Worm (Caenorhabditis elegans) whole organism, L4 larva: Measurements from ENCODE around the gene lab-2.

ENCODE experiments used
- F37D6.2 ChIP-seq: sonication (generic microtip); optimal IDR thresholded peaks from 2 replicates; lab custom pipeline; 2016; ENCODE audit warnings: mild to moderate bottlenecking, missing genetic modification characterization, missing compliant biosample characterization
- Y75B8A.6 ChIP-seq: fragments of 200-800 bp; sonication (Bioruptor generic); IDR thresholded peaks from 2 replicates; pipeline ENCODE4 v1.3.6; 2022; ENCODE audit warnings: missing genetic modification reagents, missing genetic modification characterization, missing compliant biosample characterization
- aha-1 ChIP-seq: fragments of 150-350 bp; peaks from one replicate; lab custom pipeline; 2014; ENCODE audit warnings: missing biosample characterization, missing genetic modification characterization
- ceh-28 ChIP-seq: fragments of 150-350 bp; optimal IDR thresholded peaks from 2 replicates; lab custom pipeline; 2014; ENCODE audit warnings: missing biosample characterization, missing genetic modification reagents, missing genetic modification characterization
- ceh-62 ChIP-seq: sonication (generic microtip); optimal IDR thresholded peaks from 2 replicates; lab custom pipeline; 2017; ENCODE audit warnings: missing biosample characterization, missing genetic modification characterization
- cey-2 ChIP-seq: sonication (generic microtip); optimal IDR thresholded peaks from 3 replicates; lab custom pipeline; 2017; ENCODE audit warnings: missing genetic modification characterization, mild to moderate bottlenecking, missing compliant biosample characterization, antibody characterized with exemption, borderline replicate concordance; ENCODE audit not compliant: insufficient read depth
- ctbp-1 ChIP-seq: fragments of 200-800 bp; sonication (Bioruptor generic); IDR thresholded peaks from 2 replicates; pipeline ENCODE4 v1.3.6; 2022; ENCODE audit warnings: missing genetic modification reagents, missing genetic modification characterization, missing compliant biosample characterization
- daf-19 ChIP-seq: fragments of 200-800 bp; sonication (Bioruptor generic); conservative IDR thresholded peaks from 2 replicates; pipeline ENCODE4 v1.3.6; 2022; ENCODE audit warnings: missing genetic modification characterization, missing compliant biosample characterization
- dmd-6 ChIP-seq: fragments of 200-800 bp; sonication (Bioruptor generic); IDR thresholded peaks from 2 replicates; pipeline ENCODE4 v1.3.6; 2022; ENCODE audit warnings: missing genetic modification reagents, missing genetic modification characterization, missing compliant biosample characterization
- dmd-9 ChIP-seq: fragments of 200-800 bp; sonication (Bioruptor generic); IDR thresholded peaks from 2 replicates; pipeline ENCODE4 v1.3.6; 2022; ENCODE audit warnings: missing genetic modification reagents, missing genetic modification characterization, missing compliant biosample characterization
- dpl-1 ChIP-seq: fragments of 150-350 bp; optimal IDR thresholded peaks from 2 replicates; lab custom pipeline; 2014; ENCODE audit warnings: missing biosample characterization, missing genetic modification reagents, missing genetic modification characterization
- dve-1 ChIP-seq: sonication (generic microtip); optimal IDR thresholded peaks from 2 replicates; lab custom pipeline; 2017; ENCODE audit warnings: antibody characterized with exemption, mild to moderate bottlenecking, missing genetic modification characterization, missing compliant biosample characterization; ENCODE audit not compliant: insufficient read depth
- egl-43 ChIP-seq: fragments of 200-800 bp; sonication (Bioruptor generic); IDR thresholded peaks from 2 replicates; pipeline ENCODE4 v1.3.6; 2022; ENCODE audit warnings: missing genetic modification reagents, missing genetic modification characterization, missing compliant biosample characterization
- hlh-11 ChIP-seq: fragments of 200-800 bp; sonication (Bioruptor generic); optimal IDR thresholded peaks from 2 replicates; lab custom pipeline; 2018; ENCODE audit warnings: mild to moderate bottlenecking, missing genetic modification characterization, missing compliant biosample characterization
- hlh-30 ChIP-seq: sonication (generic microtip); optimal IDR thresholded peaks from 2 replicates; lab custom pipeline; 2017; ENCODE audit warnings: antibody characterized with exemption, mild to moderate bottlenecking, missing genetic modification characterization, missing compliant biosample characterization; ENCODE audit not compliant: insufficient read depth
- hmg-1.1 ChIP-seq: fragments of 200-800 bp; sonication (Bioruptor generic); IDR thresholded peaks from 2 replicates; pipeline ENCODE4 v1.3.6; 2022; ENCODE audit warnings: missing genetic modification reagents, missing genetic modification characterization, missing compliant biosample characterization
- jun-1 ChIP-seq: fragments of 150-350 bp; optimal IDR thresholded peaks from 2 replicates; lab custom pipeline; 2014; ENCODE audit warnings: missing biosample characterization, missing genetic modification reagents, missing genetic modification characterization
- lin-29 ChIP-seq: fragments of 200-800 bp; sonication (Bioruptor generic); IDR thresholded peaks from 2 replicates; pipeline ENCODE4 v1.3.6; 2022; ENCODE audit warnings: missing genetic modification reagents, missing genetic modification characterization, missing compliant biosample characterization
- lin-38 ChIP-seq: fragments of 200-800 bp; sonication (Bioruptor generic); IDR thresholded peaks from 2 replicates; pipeline ENCODE4 v1.3.6; 2022; ENCODE audit warnings: missing genetic modification reagents, missing genetic modification characterization, missing compliant biosample characterization
- lsy-2 ChIP-seq, 2 experiments: fragments of 150-350 bp in 1 of 2; sonication (generic microtip) in 1 of 2; optimal IDR thresholded peaks; 2 replicates each; lab custom pipeline; 2014 to 2017; ENCODE audit warnings: missing biosample characterization in 2 of 2, missing genetic modification characterization in 2 of 2
- madf-5 ChIP-seq, 2 experiments: fragments of 200-800 bp; sonication (Bioruptor generic); IDR thresholded peaks; 2 replicates each; pipeline ENCODE4 v1.3.6; 2022; ENCODE audit warnings: missing compliant biosample characterization in 2 of 2, missing genetic modification characterization in 2 of 2
- mes-2 ChIP-seq: sonication (generic microtip); optimal IDR thresholded peaks from 2 replicates; lab custom pipeline; 2016; ENCODE audit warnings: missing genotype, mild to moderate bottlenecking, missing genetic modification characterization, missing compliant biosample characterization; ENCODE audit not compliant: poor library complexity, severe bottlenecking
- mxl-3 ChIP-seq: fragments of 200-800 bp; sonication (Bioruptor generic); optimal IDR thresholded peaks from 2 replicates; lab custom pipeline; 2018; ENCODE audit warnings: mild to moderate bottlenecking, missing genetic modification characterization, missing compliant biosample characterization
- nhr-10 ChIP-seq: fragments of 150-350 bp; optimal IDR thresholded peaks from 2 replicates; lab custom pipeline; 2014; ENCODE audit warnings: missing biosample characterization, missing genetic modification characterization
- nhr-28 ChIP-seq: fragments of 150-350 bp; optimal IDR thresholded peaks from 2 replicates; lab custom pipeline; 2014; ENCODE audit warnings: missing biosample characterization, missing genetic modification characterization
- nhr-41 ChIP-seq: fragments of 200-800 bp; sonication (Bioruptor generic); IDR thresholded peaks from 2 replicates; pipeline ENCODE4 v1.3.6; 2022; ENCODE audit warnings: missing genetic modification reagents, missing genetic modification characterization, missing compliant biosample characterization
- nhr-48 ChIP-seq: sonication (generic microtip); optimal IDR thresholded peaks from 2 replicates; lab custom pipeline; 2016; ENCODE audit warnings: mild to moderate bottlenecking, missing genetic modification characterization, missing compliant biosample characterization
- nhr-76 ChIP-seq: fragments of 150-350 bp; optimal IDR thresholded peaks from 2 replicates; lab custom pipeline; 2014; ENCODE audit warnings: missing biosample characterization, missing genetic modification characterization
- set-16 ChIP-seq: fragments of 200-800 bp; sonication (Bioruptor generic); IDR thresholded peaks from 2 replicates; pipeline ENCODE4 v1.3.6; 2022; ENCODE audit warnings: missing genetic modification reagents, missing genetic modification characterization, missing compliant biosample characterization
- snpc-1.2 ChIP-seq: fragments of 200-800 bp; sonication (Bioruptor generic); IDR thresholded peaks from 2 replicates; pipeline ENCODE4 v1.3.6; 2022; ENCODE audit warnings: missing genetic modification reagents, missing genetic modification characterization, missing compliant biosample characterization
- spr-1 ChIP-seq: sonication (generic microtip); optimal IDR thresholded peaks from 2 replicates; lab custom pipeline; 2016; ENCODE audit warnings: mild to moderate bottlenecking, missing genetic modification characterization, missing compliant biosample characterization
- unc-130 ChIP-seq: sonication (generic microtip); optimal IDR thresholded peaks from 2 replicates; lab custom pipeline; 2016; ENCODE audit warnings: missing genetic modification reagents, missing genetic modification characterization, missing compliant biosample characterization
- unc-62 ChIP-seq, 3 experiments: fragments of 150-350 bp in 1 of 3; sonication (generic microtip); optimal IDR thresholded peaks in 2 of 3; peaks in 1 of 3; 1 replicate in 1 of 3; 2 replicates in 2 of 3; lab custom pipeline; 2014 to 2017; ENCODE audit warnings: missing biosample characterization in 3 of 3, missing genetic modification characterization in 3 of 3, missing genetic modification reagents in 3 of 3, missing genotype in 1 of 3

lab-2 gene

ce11 chrIII:7308600-7309109 lies 20.8 kb downstream of the lab-2 start, which contains the start of gene acbp-4:
Gene acbp-4 (minus strand): TSS chrIII:7309109.
- TF ChIP-seq ctbp-1: no peak
- peak in 1 of 2 experiments; percentile 60 for TF ChIP-seq unc-62 (GFP tag; optimal IDR thresholded peaks at IDR 0.05 in 1 of 2; lab: Kevin White, UChicago)
- no peak for TF ChIP-seq unc-62 (tag; optimal IDR thresholded peaks at IDR 0.05; lab: Kevin White, UChicago)
- peak; percentile 38 for TF ChIP-seq ceh-28 (tag; lab: Kevin White, UChicago)

DNA sequence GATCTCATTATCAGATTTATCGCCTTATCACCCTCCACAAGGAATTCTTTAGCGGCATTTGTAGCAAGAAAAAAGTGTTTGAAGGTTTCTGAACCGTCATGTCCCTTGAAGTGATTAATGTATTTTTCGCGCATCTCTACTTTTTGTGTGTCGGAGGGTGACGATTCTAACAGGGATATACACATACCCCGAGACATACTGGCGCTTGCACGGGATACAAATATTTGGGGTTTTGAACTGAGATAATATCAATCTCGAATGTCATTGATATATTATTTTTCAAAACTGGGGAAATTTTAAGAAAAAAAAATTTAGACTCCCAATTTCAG lies 23.8 kb downstream of the lab-2 start:
- peak; percentile 31 for TF ChIP-seq hlh-11 (tag; lab: Kevin White, UChicago)
- TF ChIP-seq dmd-9 (GFP tag; lab: Robert Waterston, UW): no peak
- no peak for TF ChIP-seq hmg-1.1 (GFP tag; lab: Robert Waterston, UW)
- no peak for TF ChIP-seq nhr-10 (tag; lab: Kevin White, UChicago)
- TF ChIP-seq aha-1 (tag; lab: Kevin White, UChicago): peak; percentile 24
- no peak for TF ChIP-seq ceh-28 (tag; lab: Kevin White, UChicago)
- TF ChIP-seq hlh-30 (tag; lab: Kevin White, UChicago): peak; percentile 57
- TF ChIP-seq ceh-62: no peak
- peak in 1 of 2 experiments; percentile 43 for TF ChIP-seq unc-62 (GFP tag; optimal IDR thresholded peaks at IDR 0.05 in 1 of 2; lab: Kevin White, UChicago)
- TF ChIP-seq unc-62 (tag; optimal IDR thresholded peaks at IDR 0.05; lab: Kevin White, UChicago): no peak
- TF ChIP-seq nhr-76 (tag; lab: Kevin White, UChicago): no peak
- no peak for TF ChIP-seq egl-43 (GFP tag; lab: Robert Waterston, UW)
- TF ChIP-seq F37D6.2 (tag; lab: Kevin White, UChicago): no peak
- TF ChIP-seq mes-2 (tag; lab: Kevin White, UChicago): no peak
- TF ChIP-seq Y75B8A.6 (GFP tag; lab: Robert Waterston, UW): no peak
- peak; percentile 72 for TF ChIP-seq nhr-28 (tag; lab: Kevin White, UChicago)

- TF ChIP-seq lin-29: 0 out of 2 replicates have a peak, but pooled peaks have one; percentile 35
- TF ChIP-seq hlh-30 (tag; lab: Kevin White, UChicago): peak; percentile 77
- TF ChIP-seq dmd-6 (GFP tag; lab: Robert Waterston, UW): peak; percentile 30; the same call in 1 of the 2 replicates
- no peak for TF ChIP-seq daf-19 (GFP tag; lab: Robert Waterston, UW)
- TF ChIP-seq madf-5 (GFP tag; IDR thresholded peaks at IDR 0.05; lab: Robert Waterston, UW): no peak
- TF ChIP-seq lin-38 (GFP tag; lab: Robert Waterston, UW): no peak
- peak; percentile 85 for TF ChIP-seq hlh-11 (tag; lab: Kevin White, UChicago)
- no peak for TF ChIP-seq jun-1 (tag; lab: Kevin White, UChicago)
- TF ChIP-seq nhr-41 (GFP tag; lab: Robert Waterston, UW): no peak
- TF ChIP-seq dve-1 (tag; lab: Kevin White, UChicago): peak; percentile 44
- no peak for TF ChIP-seq snpc-1.2 (GFP tag; lab: Robert Waterston, UW)
- peak; percentile 17 for TF ChIP-seq dpl-1 (GFP tag; lab: Kevin White, UChicago)
- peak in 1 of 2 experiments; percentile 90 for TF ChIP-seq unc-62 (GFP tag; optimal IDR thresholded peaks at IDR 0.05 in 1 of 2; lab: Kevin White, UChicago)
- TF ChIP-seq unc-62 (tag; optimal IDR thresholded peaks at IDR 0.05; lab: Kevin White, UChicago): no peak
- peak; percentile 67 for TF ChIP-seq cey-2 (tag; lab: Kevin White, UChicago)
- TF ChIP-seq lsy-2 (tag; optimal IDR thresholded peaks at IDR 0.05; lab: Kevin White, UChicago): peak in 1 of 2 experiments; percentile 16
- TF ChIP-seq nhr-28 (tag; lab: Kevin White, UChicago): peak; percentile 80
- no peak for TF ChIP-seq spr-1 (tag; lab: Kevin White, UChicago)
- TF ChIP-seq mxl-3 (GFP tag; lab: Kevin White, UChicago): peak; percentile 48
- TF ChIP-seq set-16 (GFP tag; lab: Robert Waterston, UW): no peak
- no peak for TF ChIP-seq F37D6.2 (tag; lab: Kevin White, UChicago)
- peak; percentile 84 for TF ChIP-seq nhr-48
- no peak for TF ChIP-seq unc-130 (GFP tag; lab: Kevin White, UChicago)
These were observed 24.3 kb downstream of the lab-2 start for ce11 chrIII:7304961-7305648.
